Worm (Caenorhabditis elegans) whole organism, L1 larva: ENCODE data around the gene M28.4.

Experiments
- C04F5.9 ChIP-seq: sonication (generic microtip); optimal IDR thresholded peaks from 2 replicates; lab custom pipeline; 2016; ENCODE audit warnings: missing genetic modification characterization, missing compliant biosample characterization
- C34B4.2 ChIP-seq: sonication (generic microtip); optimal IDR thresholded peaks from 2 replicates; lab custom pipeline; 2017; ENCODE audit warnings: mild to moderate bottlenecking, missing genetic modification characterization, missing compliant biosample characterization
- Y116A8C.19 ChIP-seq: sonication (generic microtip); optimal IDR thresholded peaks from 2 replicates; lab custom pipeline; 2016; ENCODE audit warnings: missing compliant biosample characterization, missing genetic modification characterization, borderline replicate concordance
- aha-1 ChIP-seq: fragments of 150-350 bp; optimal IDR thresholded peaks from 2 replicates; lab custom pipeline; 2014; ENCODE audit warnings: missing biosample characterization, missing genetic modification characterization
- blmp-1 ChIP-seq: fragments of 150-350 bp; optimal IDR thresholded peaks from 2 replicates; lab custom pipeline; 2014; ENCODE audit warnings: missing biosample characterization, missing genetic modification characterization
- ceh-8 ChIP-seq: fragments of 200-800 bp; sonication (Bioruptor generic); optimal IDR thresholded peaks from 2 replicates; lab custom pipeline; 2018; ENCODE audit warnings: mild to moderate bottlenecking, missing genetic modification characterization, moderate library complexity, missing compliant biosample characterization
- ceh-82 ChIP-seq, 3 experiments: fragments of 150-350 bp in 1 of 3; sonication (generic microtip) in 2 of 3; optimal IDR thresholded peaks; 2 replicates each; lab custom pipeline; 2014 to 2017; ENCODE audit warnings: missing biosample characterization in 3 of 3, missing genetic modification characterization in 3 of 3
- ceh-88 ChIP-seq: fragments of 200-800 bp; sonication (Bioruptor generic); IDR thresholded peaks from 2 replicates; pipeline ENCODE4 v1.3.6; 2022; ENCODE audit warnings: missing genetic modification characterization, missing compliant biosample characterization
- ceh-90 ChIP-seq: sonication (generic microtip); optimal IDR thresholded peaks from 2 replicates; lab custom pipeline; 2016; ENCODE audit warnings: missing genetic modification characterization, missing compliant biosample characterization
- dpl-1 ChIP-seq, 3 experiments: fragments of 150-350 bp in 2 of 3; sonication (generic microtip) in 1 of 3; optimal IDR thresholded peaks; 2 replicates each; lab custom pipeline; 2014 to 2017; ENCODE audit warnings: missing biosample characterization in 3 of 3, missing genetic modification characterization in 3 of 3, missing genetic modification reagents in 3 of 3
- efl-3 ChIP-seq: fragments of 200-800 bp; sonication (Bioruptor generic); optimal IDR thresholded peaks from 2 replicates; lab custom pipeline; 2018; ENCODE audit warnings: mild to moderate bottlenecking, missing genetic modification characterization, missing compliant biosample characterization
- egl-13 ChIP-seq: sonication (generic microtip); optimal IDR thresholded peaks from 2 replicates; lab custom pipeline; 2016; ENCODE audit warnings: missing genotype, missing genetic modification reagents, missing genetic modification characterization, missing compliant biosample characterization
- egl-27 ChIP-seq, 2 experiments: fragments of 150-350 bp in 1 of 2; sonication (generic microtip); optimal IDR thresholded peaks; 3 replicates each; lab custom pipeline; 2017 to 2018; ENCODE audit warnings: missing biosample characterization in 2 of 2, missing genetic modification characterization in 2 of 2, missing genetic modification reagents in 2 of 2
- elt-2 ChIP-seq: sonication (generic microtip); optimal IDR thresholded peaks from 2 replicates; lab custom pipeline; 2016; ENCODE audit warnings: missing genetic modification characterization, mild to moderate bottlenecking, inconsistent platforms, missing compliant biosample characterization, missing genetic modification reagents
- ets-5 ChIP-seq: fragments of 200-800 bp; sonication (Bioruptor generic); IDR thresholded peaks from 2 replicates; pipeline ENCODE4 v1.3.6; 2022; ENCODE audit warnings: missing genetic modification characterization, missing compliant biosample characterization
- fkh-4 ChIP-seq: sonication (generic microtip); optimal IDR thresholded peaks from 2 replicates; lab custom pipeline; 2016; ENCODE audit warnings: missing compliant biosample characterization, missing genetic modification characterization, borderline replicate concordance
- grh-1 ChIP-seq: fragments of 200-800 bp; sonication (Bioruptor generic); IDR thresholded peaks from 2 replicates; pipeline ENCODE4 v1.3.6; 2022; ENCODE audit warnings: missing genetic modification reagents, missing genetic modification characterization, missing compliant biosample characterization
- hlh-4 ChIP-seq: sonication (generic microtip); optimal IDR thresholded peaks from 2 replicates; lab custom pipeline; 2016; ENCODE audit warnings: mild to moderate bottlenecking, missing genetic modification characterization, missing compliant biosample characterization
- lin-14 ChIP-seq: fragments of 200-800 bp; sonication (Bioruptor generic); optimal IDR thresholded peaks from 2 replicates; lab custom pipeline; 2018; ENCODE audit warnings: mild to moderate bottlenecking, missing genetic modification characterization, moderate library complexity, missing compliant biosample characterization
- nhr-12 ChIP-seq: sonication (generic microtip); optimal IDR thresholded peaks from 2 replicates; lab custom pipeline; 2017; ENCODE audit warnings: missing biosample characterization, missing genetic modification characterization
- nhr-19 ChIP-seq: fragments of 200-800 bp; sonication (Bioruptor generic); conservative IDR thresholded peaks from 2 replicates; pipeline ENCODE4 v1.3.6; 2022; ENCODE audit warnings: missing genetic modification characterization, missing compliant biosample characterization
- nhr-237 ChIP-seq: fragments of 150-350 bp; optimal IDR thresholded peaks from 2 replicates; lab custom pipeline; 2014; ENCODE audit warnings: missing biosample characterization, missing genetic modification characterization
- nhr-71 ChIP-seq: sonication (generic microtip); optimal IDR thresholded peaks from 2 replicates; lab custom pipeline; 2016; ENCODE audit warnings: mild to moderate bottlenecking, missing genetic modification characterization, moderate library complexity, missing compliant biosample characterization
- nhr-76 ChIP-seq: sonication (generic microtip); optimal IDR thresholded peaks from 2 replicates; lab custom pipeline; 2017; ENCODE audit warnings: missing biosample characterization, missing genetic modification characterization
- nhr-90 ChIP-seq: sonication (generic microtip); optimal IDR thresholded peaks from 2 replicates; lab custom pipeline; 2016; ENCODE audit warnings: mild to moderate bottlenecking, missing genetic modification characterization, missing compliant biosample characterization; ENCODE audit not compliant: poor library complexity
- pag-3 ChIP-seq: sonication (generic microtip); optimal IDR thresholded peaks from 2 replicates; lab custom pipeline; 2017; ENCODE audit warnings: missing genetic modification characterization, mild to moderate bottlenecking, missing compliant biosample characterization, antibody characterized with exemption, borderline replicate concordance; ENCODE audit not compliant: insufficient read depth
- pqm-1 ChIP-seq: sonication (generic microtip); optimal IDR thresholded peaks from 3 replicates; lab custom pipeline; 2017; ENCODE audit warnings: missing biosample characterization, missing genetic modification characterization
- rnt-1 ChIP-seq: sonication (generic microtip); optimal IDR thresholded peaks from 2 replicates; lab custom pipeline; 2016; ENCODE audit warnings: mild to moderate bottlenecking, missing genetic modification characterization, moderate library complexity, missing compliant biosample characterization
- sox-4 ChIP-seq: sonication (generic microtip); optimal IDR thresholded peaks from 2 replicates; lab custom pipeline; 2016; ENCODE audit warnings: missing genetic modification characterization, missing compliant biosample characterization
- sptf-1 ChIP-seq: fragments of 150-350 bp; optimal IDR thresholded peaks from 2 replicates; lab custom pipeline; 2014; ENCODE audit warnings: missing biosample characterization, missing genetic modification characterization
- sup-37 ChIP-seq: fragments of 200-800 bp; sonication (Bioruptor generic); optimal IDR thresholded peaks from 2 replicates; lab custom pipeline; 2018; ENCODE audit warnings: mild to moderate bottlenecking, missing genetic modification characterization, missing compliant biosample characterization
- swsn-7 ChIP-seq: sonication (generic microtip); optimal IDR thresholded peaks from 2 replicates; lab custom pipeline; 2016; ENCODE audit warnings: missing genetic modification characterization, missing compliant biosample characterization
- unc-130 ChIP-seq: fragments of 150-350 bp; optimal IDR thresholded peaks from 2 replicates; lab custom pipeline; 2017; ENCODE audit warnings: missing biosample characterization, missing genetic modification characterization, inconsistent platforms
- unc-30 ChIP-seq: sonication (generic microtip); optimal IDR thresholded peaks from 2 replicates; lab custom pipeline; 2017; ENCODE audit warnings: missing biosample characterization, missing genetic modification characterization

Gene M28.4

ce11 chrII:10618157-10618556 lies 25.3 kb upstream of the M28.4 start, which contains the start of gene C14A4.13:
TSS of gene C14A4.13 (plus strand) at chrII:10618457.
- no peak for TF ChIP-seq grh-1 (GFP tag; lab: Robert Waterston, UW)
- no peak for TF ChIP-seq Y116A8C.19
- TF ChIP-seq aha-1 (tag; lab: Kevin White, UChicago) = no peak
- TF ChIP-seq ceh-82 (tag; optimal IDR thresholded peaks at IDR 0.05; lab: Kevin White, UChicago) = no peak
- no peak for TF ChIP-seq pqm-1
- no peak for TF ChIP-seq ceh-8 (GFP tag; lab: Kevin White, UChicago)
- TF ChIP-seq sox-4 = no peak
- TF ChIP-seq C34B4.2 (tag; lab: Kevin White, UChicago) = no peak

ce11 chrII:10621965-10622364 lies 21.5 kb upstream of the M28.4 start, which contains the start of gene cutl-9:
TSS of gene cutl-9 (plus strand) at chrII:10622265.
- no peak for TF ChIP-seq ceh-8 (GFP tag; lab: Kevin White, UChicago)
- no peak for TF ChIP-seq sup-37 (GFP tag; lab: Kevin White, UChicago)
- no peak for TF ChIP-seq unc-130 (tag; lab: Kevin White, UChicago)
- TF ChIP-seq nhr-19 (GFP tag; lab: Robert Waterston, UW) = no peak
- no peak for TF ChIP-seq efl-3 (GFP tag; lab: Kevin White, UChicago)
- TF ChIP-seq egl-27 (tag; optimal IDR thresholded peaks at IDR 0.05; lab: Kevin White, UChicago) = no peak
- TF ChIP-seq nhr-71 (tag; lab: Kevin White, UChicago) = no peak

- peak; percentile 14 for TF ChIP-seq lin-14 (GFP tag; lab: Kevin White, UChicago)
- peak; percentile 11 for TF ChIP-seq pqm-1
- no peak for TF ChIP-seq nhr-237 (tag; lab: Kevin White, UChicago)
- no peak for TF ChIP-seq rnt-1 (tag; lab: Kevin White, UChicago)
- TF ChIP-seq elt-2 (tag; lab: Kevin White, UChicago) = peak; percentile 80
- TF ChIP-seq, all 84 proteins: peak for 3
Measured at ce11 chrII:10627086-10627485, 16.4 kb upstream of the M28.4 start.

ce11 chrII:10627963-10628362 lies 15.5 kb upstream of the M28.4 start, which contains the start of gene M28.8:
TSS of gene M28.8 (plus strand) at chrII:10628263.
- TF ChIP-seq fkh-4 (no peak), ceh-88 (GFP tag; lab: Robert Waterston, UW) (no peak), lin-14 (GFP tag; lab: Kevin White, UChicago) (no peak), ceh-90 (no peak), hlh-4 (tag; lab: Kevin White, UChicago) (no peak), sptf-1 (tag; lab: Kevin White, UChicago) (no peak), efl-3 (GFP tag; lab: Kevin White, UChicago) (no peak), nhr-90 (tag; lab: Kevin White, UChicago) (no peak), C04F5.9 (tag; lab: Kevin White, UChicago) (no peak), nhr-12 (tag; lab: Kevin White, UChicago) (no peak), nhr-76 (tag; lab: Kevin White, UChicago) (no peak), egl-13 (no peak), pag-3 (no peak)

- TF ChIP-seq blmp-1 (tag; lab: Kevin White, UChicago) (no peak), unc-30 (tag; lab: Kevin White, UChicago) (no peak), egl-27 (tag; optimal IDR thresholded peaks at IDR 0.05; lab: Kevin White, UChicago) (no peak), egl-13 (no peak), pag-3 (no peak), dpl-1 (GFP tag; optimal IDR thresholded peaks at IDR 0.05; lab: Kevin White, UChicago) (no peak), ets-5 (GFP tag; lab: Robert Waterston, UW) (no peak), swsn-7 (tag; lab: Kevin White, UChicago) (no peak)
Measured at ce11 chrII:10630944-10631343, 12.6 kb upstream of the M28.4 start.
